Fruit fly (Drosophila melanogaster) whole organism, wandering third instar larva: ENCODE results near the gene CG31075.

ENCODE experiments used
- pan ChIP-seq: fragments of >200 bp; optimal IDR thresholded peaks from 2 replicates; lab custom pipeline; 2017
- psq ChIP-seq: fragments of 200-800 bp; sonication (Bioruptor generic); optimal IDR thresholded peaks from 3 replicates; lab custom pipeline; 2017; ENCODE audit warnings: missing biosample characterization, mild to moderate bottlenecking, missing genetic modification characterization, moderate library complexity

DNA sequence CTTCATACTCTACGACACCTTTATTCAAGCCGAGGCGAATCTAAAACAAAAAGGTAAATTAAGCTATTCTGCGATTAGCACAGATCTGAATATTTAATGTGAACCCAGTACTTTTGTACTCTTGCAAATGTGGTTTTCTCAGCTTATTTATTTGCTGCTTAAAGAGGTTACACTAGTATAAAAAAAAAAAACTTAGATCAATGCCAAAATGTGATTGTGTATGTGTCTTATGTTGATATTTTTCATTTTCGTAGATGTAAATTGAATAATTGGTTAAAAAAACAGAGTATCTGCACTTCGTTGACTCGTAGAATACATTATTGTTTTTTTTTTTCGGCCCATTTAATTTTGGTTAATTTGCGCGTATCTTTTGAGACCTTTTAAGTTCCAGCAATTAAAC is 18.6 kb downstream of the CG31075 start:
- no peak for TF ChIP-seq psq (GFP tag; lab: Kevin White, UChicago)
- TF ChIP-seq pan (lab: Kevin White, UChicago): no peak
